Worm (Caenorhabditis elegans): ENCODE data around the gene T20B5.2.

DNA sequence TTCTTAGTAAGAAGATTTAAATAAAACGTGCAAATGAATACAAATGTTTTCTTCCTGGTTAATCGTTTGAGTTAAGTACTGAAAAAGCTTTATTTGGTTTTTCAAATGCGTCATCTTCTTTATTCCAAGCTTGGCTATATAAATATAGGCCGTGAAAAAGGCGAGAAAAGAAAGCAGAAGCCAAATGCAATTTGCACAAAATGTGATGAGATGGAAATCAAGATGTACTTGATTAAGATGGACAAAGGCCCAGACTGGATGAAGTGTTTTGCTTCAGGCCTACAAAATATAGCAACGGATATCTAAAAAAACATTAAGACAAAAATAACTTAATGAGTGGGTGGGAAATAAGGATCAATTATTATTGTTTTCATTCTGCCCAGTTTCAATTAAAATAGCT is 41.3 kb downstream of the T20B5.2 start:
- no peak for TF ChIP-seq nhr-12 (tag; optimal IDR thresholded peaks at IDR 0.05)
- no peak for TF ChIP-seq snpc-4 (tag; optimal IDR thresholded peaks at IDR 0.05)
- TF ChIP-seq ztf-4 (tag; optimal IDR thresholded peaks at IDR 0.05), result no peak
- TF ChIP-seq lin-13 (GFP tag; optimal IDR thresholded peaks at IDR 0.05), result no peak
- TF ChIP-seq rnt-1 (tag; optimal IDR thresholded peaks at IDR 0.05), result no peak
- TF ChIP-seq ceh-8 (GFP tag; optimal IDR thresholded peaks at IDR 0.05), result no peak
- no peak for TF ChIP-seq jun-1 (tag; optimal IDR thresholded peaks at IDR 0.05)
- no peak for TF ChIP-seq aly-2 (tag; optimal IDR thresholded peaks at IDR 0.05)

Measured in whole organism, L1 larva.